Worm (Caenorhabditis elegans): Measurements from ENCODE around the gene C30B5.6.

C30B5.6 gene

DNA sequence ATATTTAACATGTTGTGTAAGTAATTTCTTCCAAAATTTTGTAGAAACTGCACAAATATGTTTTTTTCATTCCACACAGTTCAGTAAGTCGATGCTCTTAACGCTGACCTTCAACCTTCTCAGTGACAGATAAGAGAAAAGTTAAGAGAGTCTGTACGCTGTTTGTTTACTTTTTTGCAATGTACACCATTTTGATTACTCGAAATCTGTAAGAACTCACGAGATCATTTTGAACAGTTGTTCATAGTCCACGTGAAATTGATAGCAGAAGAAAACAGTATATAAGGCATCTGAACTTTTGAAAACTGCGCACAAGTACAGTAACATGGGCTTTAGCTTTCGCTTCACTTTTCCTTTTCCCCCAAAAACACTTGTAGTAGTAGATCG lies 43.7 kb downstream of the C30B5.6 start:
- TF ChIP-seq ceh-36 (tag; optimal IDR thresholded peaks at IDR 0.05), result no peak
- no peak for TF ChIP-seq ets-7 (tag; optimal IDR thresholded peaks at IDR 0.05)
- TF ChIP-seq tbx-11 (GFP tag; IDR thresholded peaks at IDR 0.05), result no peak
- no peak for TF ChIP-seq B0310.2 (tag; optimal IDR thresholded peaks at IDR 0.05)
- TF ChIP-seq hmg-4 (GFP tag; optimal IDR thresholded peaks at IDR 0.05), result no peak
- no peak for TF ChIP-seq scrt-1 (GFP tag; IDR thresholded peaks at IDR 0.05)
- no peak for TF ChIP-seq hmbx-1 (tag; optimal IDR thresholded peaks at IDR 0.05)
- TF ChIP-seq sea-1 (GFP tag; conservative IDR thresholded peaks at IDR 0.05), result no peak
- no peak for TF ChIP-seq tra-4 (tag; optimal IDR thresholded peaks at IDR 0.05)

DNA sequence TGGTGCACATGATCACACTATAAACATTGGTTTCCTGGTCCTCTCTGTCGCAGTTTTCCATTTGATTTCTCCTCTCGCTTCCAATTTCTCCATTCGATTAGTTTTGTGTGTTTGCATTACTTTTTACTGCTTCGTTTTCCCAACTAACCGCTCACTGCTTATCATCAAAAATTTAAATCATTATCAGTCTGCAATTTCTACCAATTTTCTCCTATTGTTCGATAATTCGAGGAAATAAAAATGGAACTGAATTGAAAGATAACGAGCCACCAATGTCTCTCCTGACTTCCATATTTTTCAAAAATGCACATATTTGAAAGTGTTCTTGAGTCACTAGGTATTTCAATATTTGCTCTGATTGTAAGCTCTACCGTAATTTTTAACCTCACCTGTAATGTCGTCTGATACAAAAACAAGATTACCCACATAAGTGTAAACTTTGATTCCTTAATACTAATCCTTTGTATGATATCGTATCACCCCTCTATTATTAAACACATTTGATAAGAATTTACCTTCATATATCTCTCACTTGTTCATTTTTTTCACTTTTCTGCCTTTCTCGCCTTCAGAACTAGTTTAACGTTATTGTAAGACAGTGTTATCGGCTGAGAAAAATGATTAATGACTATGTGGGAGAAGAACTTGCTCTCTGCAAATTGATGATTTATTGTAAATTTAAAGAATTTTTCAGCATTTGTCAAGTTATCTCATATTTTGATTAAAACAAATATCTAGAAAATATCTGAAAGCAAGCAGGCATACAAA lies 44.3 kb downstream of the C30B5.6 start:
- no peak for TF ChIP-seq hnd-1 (tag; optimal IDR thresholded peaks at IDR 0.05)
- TF ChIP-seq ceh-36 (tag; optimal IDR thresholded peaks at IDR 0.05), result no peak
- no peak for TF ChIP-seq ceh-13 (GFP tag; optimal IDR thresholded peaks at IDR 0.05)
- no peak for TF ChIP-seq ama-1 (optimal IDR thresholded peaks at IDR 0.05)
- TF ChIP-seq aly-1 (tag; optimal IDR thresholded peaks at IDR 0.05), result no peak
- no peak for TF ChIP-seq hmbx-1 (tag; optimal IDR thresholded peaks at IDR 0.05)
- TF ChIP-seq tbx-11 (GFP tag; IDR thresholded peaks at IDR 0.05), result no peak
- TF ChIP-seq hmg-4 (GFP tag; optimal IDR thresholded peaks at IDR 0.05), result no peak
- no peak for TF ChIP-seq tbx-37 (GFP tag; conservative IDR thresholded peaks at IDR 0.05)
- TF ChIP-seq pes-1 (GFP tag; IDR thresholded peaks at IDR 0.05), result no peak
- no peak for TF ChIP-seq B0310.2 (tag; optimal IDR thresholded peaks at IDR 0.05)
- TF ChIP-seq flt-1 (GFP tag; IDR thresholded peaks at IDR 0.05), result no peak
- no peak for TF ChIP-seq tra-4 (tag; optimal IDR thresholded peaks at IDR 0.05)
- TF ChIP-seq F13C5.2 (tag; optimal IDR thresholded peaks at IDR 0.05), result no peak
- no peak for TF ChIP-seq scrt-1 (GFP tag; IDR thresholded peaks at IDR 0.05)
- no peak for TF ChIP-seq ets-7 (tag; optimal IDR thresholded peaks at IDR 0.05)
- no peak for TF ChIP-seq sea-1 (GFP tag; conservative IDR thresholded peaks at IDR 0.05)

DNA sequence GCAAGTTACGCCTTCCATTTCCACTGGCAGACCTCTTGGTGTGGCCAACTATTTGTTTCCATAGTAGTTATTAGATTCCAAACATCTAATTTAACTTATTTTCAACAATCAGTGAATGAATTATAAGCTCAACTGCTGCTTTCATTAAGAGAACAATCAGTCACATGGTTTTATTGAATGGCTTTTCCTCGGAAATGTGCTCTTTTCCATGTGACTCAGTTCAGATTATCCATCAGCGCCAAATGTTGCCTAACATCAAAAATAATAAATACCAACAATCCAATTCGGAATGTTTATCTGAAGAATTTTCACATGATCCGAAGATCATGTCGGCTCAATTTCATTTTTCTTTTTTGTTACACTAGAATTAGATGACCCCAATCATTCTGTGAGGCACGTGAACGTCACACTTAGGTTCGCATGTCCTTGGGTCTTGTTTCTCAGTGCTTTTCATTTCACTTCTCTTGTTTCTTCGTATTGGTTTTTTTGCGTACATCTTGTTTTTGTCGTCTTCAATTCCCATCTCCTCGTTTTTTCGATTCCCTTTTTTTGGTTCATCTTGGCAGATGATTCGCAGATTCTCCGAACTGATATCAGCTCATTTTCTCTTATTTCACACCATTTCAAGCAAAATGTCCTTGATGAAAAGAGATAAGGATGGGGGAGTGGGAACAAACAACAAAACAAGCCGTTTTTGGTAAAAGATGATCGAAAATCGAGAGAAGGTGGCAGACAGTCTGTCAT lies 46.1 kb downstream of the C30B5.6 start:
- TF ChIP-seq tbx-37 (GFP tag; conservative IDR thresholded peaks at IDR 0.05) (no peak), sea-1 (GFP tag; conservative IDR thresholded peaks at IDR 0.05) (no peak), ama-1 (optimal IDR thresholded peaks at IDR 0.05) (no peak), pes-1 (GFP tag; IDR thresholded peaks at IDR 0.05) (no peak), B0310.2 (tag; optimal IDR thresholded peaks at IDR 0.05) (no peak), tbx-11 (GFP tag; IDR thresholded peaks at IDR 0.05) (no peak), flt-1 (GFP tag; IDR thresholded peaks at IDR 0.05) (no peak), hnd-1 (tag; optimal IDR thresholded peaks at IDR 0.05) (no peak), ets-7 (tag; optimal IDR thresholded peaks at IDR 0.05) (no peak), ceh-13 (GFP tag; optimal IDR thresholded peaks at IDR 0.05) (no peak), tra-4 (tag; optimal IDR thresholded peaks at IDR 0.05) (no peak), hmg-4 (GFP tag; optimal IDR thresholded peaks at IDR 0.05) (no peak), ceh-36 (tag; optimal IDR thresholded peaks at IDR 0.05) (no peak), aly-1 (tag; optimal IDR thresholded peaks at IDR 0.05) (no peak), scrt-1 (GFP tag; IDR thresholded peaks at IDR 0.05) (no peak), hmbx-1 (tag; optimal IDR thresholded peaks at IDR 0.05) (no peak)

DNA sequence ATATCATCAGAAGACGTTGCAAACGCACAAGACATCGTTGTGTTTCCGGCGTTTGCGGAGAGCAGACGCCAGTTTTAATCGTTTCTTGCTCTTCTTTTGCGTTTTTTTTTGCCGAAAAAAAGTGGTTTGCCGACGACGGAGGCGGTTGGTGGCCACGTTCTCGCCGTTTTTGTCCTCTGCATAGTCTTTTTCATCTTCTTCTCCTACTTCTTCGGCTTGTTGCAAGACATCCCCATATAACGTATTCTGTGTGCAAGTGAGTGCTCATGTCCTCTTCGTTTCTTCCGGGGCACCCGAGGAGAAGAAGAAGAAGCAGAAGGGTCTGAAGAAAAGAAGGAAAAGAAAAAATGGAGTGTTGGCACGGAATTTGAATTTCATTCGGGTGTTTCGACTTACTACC lies 47.4 kb downstream of the C30B5.6 start:
- no peak for TF ChIP-seq sea-1 (GFP tag; conservative IDR thresholded peaks at IDR 0.05)

DNA sequence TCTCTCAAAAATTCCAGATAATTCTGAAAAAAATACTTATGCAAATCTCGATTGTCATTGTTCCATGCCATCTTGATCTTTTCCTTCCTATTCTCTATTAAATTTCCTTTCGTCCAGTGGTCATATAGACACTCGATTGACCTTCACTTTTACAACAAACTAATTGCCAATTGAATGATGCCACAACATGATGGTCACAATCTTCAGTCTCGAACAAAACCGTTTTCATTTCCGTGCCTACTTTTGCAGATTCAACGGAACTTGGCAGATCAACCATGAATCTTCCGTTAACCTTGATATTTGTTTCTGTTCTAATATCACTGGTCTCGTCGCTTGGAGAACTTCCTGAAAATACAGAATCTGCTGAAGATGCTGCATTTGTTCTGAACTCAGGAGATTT lies 49.1 kb downstream of the C30B5.6 start, which contains the start of gene F40H3.2:
F40H3.2 (plus strand) TSS at position 250 of the 400 bp plus-strand sequence.
- TF ChIP-seq hnd-1 (tag; optimal IDR thresholded peaks at IDR 0.05) (no peak), ets-7 (tag; optimal IDR thresholded peaks at IDR 0.05) (no peak)

DNA sequence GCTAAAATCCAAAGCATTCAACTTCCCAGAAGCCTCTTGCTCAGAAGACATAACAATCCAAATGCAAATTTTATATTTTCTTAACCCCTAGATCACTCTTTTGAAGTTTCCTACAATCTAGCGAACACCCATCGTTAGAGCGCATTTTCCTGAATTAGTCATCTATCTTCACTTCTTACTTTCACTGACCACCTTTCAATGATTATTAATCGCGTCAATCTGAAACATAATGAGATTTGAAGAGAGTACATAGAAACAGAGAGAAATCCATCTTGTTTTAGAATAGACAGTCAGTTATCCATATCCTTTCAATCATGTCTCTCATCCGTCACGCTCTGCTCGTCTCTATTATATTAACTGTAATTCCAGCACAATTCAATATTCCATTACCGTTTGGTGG lies 51.2 kb downstream of the C30B5.6 start, which contains the start of gene F40H3.3:
F40H3.3 (plus strand) TSS at position 280 of the 400 bp plus-strand sequence.
- TF ChIP-seq sea-1 (GFP tag; conservative IDR thresholded peaks at IDR 0.05), result no peak

DNA sequence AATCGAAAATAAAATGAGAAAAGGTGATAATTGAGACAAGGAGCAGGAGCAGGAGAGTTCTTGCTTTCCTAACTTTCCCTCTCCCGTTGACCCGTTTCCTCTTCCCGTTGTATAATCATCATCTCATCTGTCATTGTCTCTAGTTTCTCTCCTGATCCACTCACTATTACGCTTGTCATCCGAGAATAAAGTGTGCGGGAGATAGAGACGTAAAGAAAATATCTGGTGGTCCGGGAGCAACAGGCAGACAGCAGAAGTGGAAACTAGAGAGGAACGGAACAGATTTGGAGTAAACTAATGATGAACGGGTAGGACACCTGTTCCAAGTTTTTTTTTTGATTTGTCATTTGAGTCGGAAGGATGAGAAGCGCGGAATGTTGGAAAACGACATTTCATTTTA lies 52.2 kb downstream of the C30B5.6 start:
- no peak for TF ChIP-seq B0310.2 (tag; optimal IDR thresholded peaks at IDR 0.05)
- TF ChIP-seq ets-7 (tag; optimal IDR thresholded peaks at IDR 0.05), result no peak
- no peak for TF ChIP-seq ceh-13 (GFP tag; optimal IDR thresholded peaks at IDR 0.05)
- TF ChIP-seq hmg-4 (GFP tag; optimal IDR thresholded peaks at IDR 0.05), result no peak
- TF ChIP-seq scrt-1 (GFP tag; IDR thresholded peaks at IDR 0.05), result no peak
- TF ChIP-seq hmbx-1 (tag; optimal IDR thresholded peaks at IDR 0.05), result no peak
- TF ChIP-seq F13C5.2 (tag; optimal IDR thresholded peaks at IDR 0.05), result no peak
- TF ChIP-seq hnd-1 (tag; optimal IDR thresholded peaks at IDR 0.05), result no peak
- TF ChIP-seq tra-4 (tag; optimal IDR thresholded peaks at IDR 0.05), result no peak
- TF ChIP-seq pes-1 (GFP tag; IDR thresholded peaks at IDR 0.05), result no peak
- TF ChIP-seq flt-1 (GFP tag; IDR thresholded peaks at IDR 0.05), result no peak
- no peak for TF ChIP-seq ama-1 (optimal IDR thresholded peaks at IDR 0.05)
- no peak for TF ChIP-seq sea-1 (GFP tag; conservative IDR thresholded peaks at IDR 0.05)
- no peak for TF ChIP-seq tbx-11 (GFP tag; IDR thresholded peaks at IDR 0.05)
